Worm (Caenorhabditis elegans): ENCODE data around the gene B0281.3.

- TF ChIP-seq K02D7.2 (tag; optimal IDR thresholded peaks at IDR 0.05): no peak
- no peak for TF ChIP-seq dve-1 (tag; optimal IDR thresholded peaks at IDR 0.05)
- no peak for TF ChIP-seq ceh-18 (tag; optimal IDR thresholded peaks at IDR 0.05)
- TF ChIP-seq fkh-10 (GFP tag; optimal IDR thresholded peaks at IDR 0.05): no peak
- no peak for TF ChIP-seq ama-1 (optimal IDR thresholded peaks at IDR 0.05)
- TF ChIP-seq lin-11 (tag; optimal IDR thresholded peaks at IDR 0.05): no peak
- TF ChIP-seq sox-4 (tag; optimal IDR thresholded peaks at IDR 0.05): no peak
- no peak for TF ChIP-seq gmeb-2 (tag; optimal IDR thresholded peaks at IDR 0.05)
Measured at ce11 chrII:2320097-2320496, 13.3 kb downstream of the B0281.3 start, which contains the start of gene ZK1240.3.

All from whole organism, late embryonic.